Worm (Caenorhabditis elegans): ENCODE measurements around the gene grl-14.
A peak's percentile ranks its signal among the peaks of the same experiment; 100 is the strongest.

ce11 chrV:20868329-20868728 lies 43.0 kb downstream of the grl-14 start, which contains the start of gene F31D4.8:
- no peak for TF ChIP-seq ztf-11 (tag; optimal IDR thresholded peaks at IDR 0.05)
- TF ChIP-seq unc-62 (GFP tag; optimal IDR thresholded peaks at IDR 0.05): no peak
- no peak for TF ChIP-seq ceh-16 (tag; optimal IDR thresholded peaks at IDR 0.05)
- no peak for TF ChIP-seq lin-15B (tag; optimal IDR thresholded peaks at IDR 0.05)
- no peak for TF ChIP-seq skn-1 (tag; optimal IDR thresholded peaks at IDR 0.05)
- no peak for TF ChIP-seq nhr-28 (tag; optimal IDR thresholded peaks at IDR 0.05)
- TF ChIP-seq pha-4 (tag; optimal IDR thresholded peaks at IDR 0.05): peak; percentile 8
- no peak for TF ChIP-seq nhr-237 (tag; optimal IDR thresholded peaks at IDR 0.05)
- TF ChIP-seq jun-1 (tag; optimal IDR thresholded peaks at IDR 0.05): no peak
- TF ChIP-seq sea-2 (GFP tag; optimal IDR thresholded peaks at IDR 0.05): no peak
- no peak for TF ChIP-seq lin-39 (tag; optimal IDR thresholded peaks at IDR 0.05)
